Fruit fly (Drosophila melanogaster): ENCODE measurements around the gene shv.

dm6 chr2L:483347-484280, 30.7 kb downstream of the shv start:
- TF ChIP-seq CTCF (optimal IDR thresholded peaks at IDR 0.05) (no peak), CG8478 (optimal IDR thresholded peaks at IDR 0.05) (no peak)

Data from S2 (cell line).